Fruit fly (Drosophila melanogaster) whole organism, embryonic: ENCODE results near the gene CG14194.

Experiments used
- Asciz ChIP-seq: fragments of 200-800 bp; sonication (Bioruptor generic); optimal IDR thresholded peaks from 2 replicates; lab custom pipeline; 2017; ENCODE audit warnings: missing biosample characterization, mild to moderate bottlenecking, missing genetic modification characterization, missing genetic modification reagents
- Bdp1 ChIP-seq: fragments of 200-800 bp; sonication (Bioruptor generic); optimal IDR thresholded peaks from 3 replicates; lab custom pipeline; 2016; ENCODE audit warnings: missing biosample characterization, missing genetic modification characterization
- CG11093 ChIP-seq: fragments of 200-800 bp; sonication (Bioruptor generic); IDR thresholded peaks from 3 replicates; pipeline ENCODE4 v1.3.6; 2022; ENCODE audit warnings: missing biosample characterization, missing genetic modification characterization
- CG11456 ChIP-seq: fragments of 200-800 bp; sonication (Bioruptor generic); IDR thresholded peaks from 3 replicates; pipeline ENCODE4 v1.3.6; 2022; ENCODE audit warnings: missing biosample characterization, missing genetic modification characterization
- CG12744 ChIP-seq: fragments of 200-800 bp; sonication (Bioruptor generic); optimal IDR thresholded peaks from 2 replicates; lab custom pipeline; 2016; ENCODE audit warnings: missing biosample characterization, missing genetic modification characterization
- CG12942 ChIP-seq: fragments of 200-800 bp; sonication (Bioruptor generic); optimal IDR thresholded peaks from 3 replicates; lab custom pipeline; 2016; ENCODE audit warnings: missing biosample characterization, missing genetic modification characterization
- CG15269 ChIP-seq: fragments of 200-800 bp; sonication (Bioruptor generic); optimal IDR thresholded peaks from 2 replicates; lab custom pipeline; 2018; ENCODE audit warnings: missing biosample characterization, mild to moderate bottlenecking, missing genetic modification characterization, moderate library complexity
- CG1529 ChIP-seq: fragments of 200-800 bp; sonication (Bioruptor generic); optimal IDR thresholded peaks from 3 replicates; lab custom pipeline; 2018; ENCODE audit warnings: missing biosample characterization, missing genetic modification characterization
- CG1603 ChIP-seq: fragments of 200-800 bp; sonication (Bioruptor generic); optimal IDR thresholded peaks from 2 replicates; lab custom pipeline; 2019; ENCODE audit warnings: missing biosample characterization, mild to moderate bottlenecking, missing genetic modification characterization, moderate library complexity
- CG1792 ChIP-seq: fragments of 200-800 bp; sonication (Bioruptor generic); optimal IDR thresholded peaks from 2 replicates; lab custom pipeline; 2016; ENCODE audit warnings: missing biosample characterization, missing genetic modification characterization
- CG2116 ChIP-seq: fragments of 200-800 bp; sonication (Bioruptor generic); optimal IDR thresholded peaks from 3 replicates; lab custom pipeline; 2018; ENCODE audit warnings: missing biosample characterization, mild to moderate bottlenecking, missing genetic modification characterization
- CG2129 ChIP-seq: fragments of 200-800 bp; sonication (Bioruptor generic); IDR thresholded peaks from 2 replicates; pipeline ENCODE4 v1.3.6; 2022; ENCODE audit warnings: missing biosample characterization, missing genetic modification characterization; ENCODE audit not compliant: partially characterized antibody
- CG2202 ChIP-seq: fragments of 200-800 bp; sonication (Bioruptor generic); optimal IDR thresholded peaks from 2 replicates; lab custom pipeline; 2018; ENCODE audit warnings: missing biosample characterization, mild to moderate bottlenecking, missing genetic modification characterization
- CG5953 ChIP-seq: fragments of 200-800 bp; sonication (Bioruptor generic); IDR thresholded peaks from 2 replicates; pipeline ENCODE4 v1.3.6; 2022; ENCODE audit warnings: missing biosample characterization, missing genetic modification characterization
- CG6654 ChIP-seq: fragments of 200-800 bp; sonication (Bioruptor generic); optimal IDR thresholded peaks from 2 replicates; lab custom pipeline; 2017; ENCODE audit warnings: missing biosample characterization, mild to moderate bottlenecking, missing genetic modification characterization
- CG6791 ChIP-seq: fragments of 200-800 bp; sonication (Bioruptor generic); IDR thresholded peaks from 3 replicates; pipeline ENCODE4 v1.3.6; 2022; ENCODE audit warnings: missing biosample characterization, missing genetic modification characterization; ENCODE audit not compliant: partially characterized antibody
- CG6854 ChIP-seq: fragments of 200-800 bp; sonication (Bioruptor generic); optimal IDR thresholded peaks from 3 replicates; lab custom pipeline; 2017; ENCODE audit warnings: missing biosample characterization, mild to moderate bottlenecking, missing genetic modification characterization
- CG7963 ChIP-seq: fragments of 200-800 bp; sonication (Bioruptor generic); IDR thresholded peaks from 3 replicates; pipeline ENCODE4 v1.3.6; 2022; ENCODE audit warnings: missing biosample characterization, missing genetic modification characterization; ENCODE audit not compliant: partially characterized antibody
- CG8089 ChIP-seq: fragments of 200-800 bp; sonication (Bioruptor generic); optimal IDR thresholded peaks from 3 replicates; lab custom pipeline; 2016; ENCODE audit warnings: missing biosample characterization, missing genetic modification characterization
- CG8359 ChIP-seq: fragments of 200-800 bp; sonication (Bioruptor generic); optimal IDR thresholded peaks from 2 replicates; lab custom pipeline; 2017; ENCODE audit warnings: missing biosample characterization, mild to moderate bottlenecking, missing genetic modification characterization, borderline replicate concordance
- CG9215 ChIP-seq: fragments of 200-800 bp; sonication (Bioruptor generic); IDR thresholded peaks from 2 replicates; pipeline ENCODE4 v1.3.6; 2022; ENCODE audit warnings: missing biosample characterization, missing genetic modification characterization
- CG9876 ChIP-seq: fragments of 200-800 bp; sonication (Bioruptor generic); optimal IDR thresholded peaks from 2 replicates; lab custom pipeline; 2016; ENCODE audit warnings: missing biosample characterization, missing genetic modification characterization
- CrebB ChIP-seq: fragments of 200-800 bp; sonication (Bioruptor generic); optimal IDR thresholded peaks from 3 replicates; lab custom pipeline; 2018; ENCODE audit warnings: missing biosample characterization, mild to moderate bottlenecking, missing genetic modification characterization
- D ChIP-seq, 2 experiments: fragments of 200-800 bp in 1 of 2; fragments of >200 bp in 1 of 2; sonication (Bioruptor generic) in 1 of 2; optimal IDR thresholded peaks; 2 replicates in 1 of 2; 3 replicates in 1 of 2; lab custom pipeline; 2017; ENCODE audit warnings: mild to moderate bottlenecking in 1 of 2, missing biosample characterization in 1 of 2, missing genetic modification characterization in 1 of 2, missing genetic modification reagents in 1 of 2
- Dad ChIP-seq: fragments of 200-800 bp; sonication (Bioruptor generic); optimal IDR thresholded peaks from 3 replicates; lab custom pipeline; 2016; ENCODE audit warnings: missing biosample characterization, missing genetic modification characterization
- Deaf1 ChIP-seq: fragments of 200-800 bp; optimal IDR thresholded peaks from 3 replicates; lab custom pipeline; 2019; ENCODE audit warnings: missing biosample characterization, mild to moderate bottlenecking, missing genetic modification characterization, moderate library complexity
- Dip3 ChIP-seq: fragments of 200-800 bp; sonication (Bioruptor generic); optimal IDR thresholded peaks from 3 replicates; lab custom pipeline; 2016; ENCODE audit warnings: missing biosample characterization, missing genetic modification characterization
- Doc3 ChIP-seq: fragments of 200-800 bp; sonication (Bioruptor generic); IDR thresholded peaks from 3 replicates; pipeline ENCODE4 v1.3.6; 2022; ENCODE audit warnings: missing biosample characterization, missing genetic modification characterization; ENCODE audit not compliant: partially characterized antibody
- HLH4C ChIP-seq: fragments of 200-800 bp; sonication (Bioruptor generic); IDR thresholded peaks from 3 replicates; pipeline ENCODE4 v1.3.6; 2022; ENCODE audit warnings: missing biosample characterization, missing genetic modification characterization; ENCODE audit not compliant: partially characterized antibody
- Nf-YA ChIP-seq: fragments of 200-800 bp; sonication (Bioruptor generic); IDR thresholded peaks from 2 replicates; pipeline ENCODE4 v1.3.6; 2022; ENCODE audit warnings: missing biosample characterization, missing genetic modification characterization
- Six4 ChIP-seq: fragments of 200-800 bp; sonication (Bioruptor generic); optimal IDR thresholded peaks from 2 replicates; lab custom pipeline; 2016; ENCODE audit warnings: missing biosample characterization, missing genetic modification characterization
- Xrp1 ChIP-seq: fragments of 200-800 bp; sonication (Bioruptor generic); IDR thresholded peaks from 2 replicates; pipeline ENCODE4 v1.3.6; 2022; ENCODE audit warnings: missing biosample characterization, missing genetic modification characterization
- cas ChIP-seq: fragments of 200-800 bp; sonication (Bioruptor generic); IDR thresholded peaks from 2 replicates; pipeline ENCODE4 v1.3.6; 2022; ENCODE audit warnings: missing biosample characterization, missing genetic modification characterization
- chm ChIP-seq: fragments of 200-800 bp; sonication (Bioruptor generic); IDR thresholded peaks from 2 replicates; pipeline ENCODE4 v1.3.6; 2022; ENCODE audit warnings: missing biosample characterization, missing genetic modification characterization
- cwo ChIP-seq: fragments of 200-800 bp; sonication (Bioruptor generic); optimal IDR thresholded peaks from 3 replicates; lab custom pipeline; 2017; ENCODE audit warnings: missing biosample characterization, missing genetic modification characterization, mild to moderate bottlenecking, moderate library complexity, missing genetic modification reagents
- da ChIP-seq: fragments of 200-800 bp; sonication (Bioruptor generic); optimal IDR thresholded peaks from 2 replicates; lab custom pipeline; 2016; ENCODE audit warnings: missing biosample characterization, missing genetic modification characterization
- esg ChIP-seq: fragments of 200-800 bp; sonication (Bioruptor generic); conservative IDR thresholded peaks from 2 replicates; pipeline ENCODE4 v1.3.6; 2022; ENCODE audit warnings: missing biosample characterization, missing genetic modification characterization
- gce ChIP-seq: fragments of 200-800 bp; sonication (Bioruptor generic); IDR thresholded peaks from 3 replicates; pipeline ENCODE4 v1.3.6; 2022; ENCODE audit warnings: missing biosample characterization, missing genetic modification characterization
- jumu ChIP-seq: fragments of 200-800 bp; sonication (Bioruptor generic); optimal IDR thresholded peaks from 3 replicates; lab custom pipeline; 2016; ENCODE audit warnings: missing biosample characterization, missing genetic modification characterization
- luna ChIP-seq: fragments of 200-800 bp; sonication (Bioruptor generic); optimal IDR thresholded peaks from 2 replicates; lab custom pipeline; 2016; ENCODE audit warnings: missing biosample characterization, missing genetic modification characterization
- mam ChIP-seq: fragments of 200-800 bp; sonication (Bioruptor generic); optimal IDR thresholded peaks from 3 replicates; lab custom pipeline; 2016; ENCODE audit warnings: missing biosample characterization, missing genetic modification characterization
- nmo ChIP-seq: fragments of 200-800 bp; sonication (Bioruptor generic); optimal IDR thresholded peaks from 2 replicates; lab custom pipeline; 2018; ENCODE audit warnings: missing biosample characterization, mild to moderate bottlenecking, missing genetic modification characterization, moderate library complexity
- onecut ChIP-seq: fragments of 200-800 bp; sonication (Bioruptor generic); IDR thresholded peaks from 2 replicates; pipeline ENCODE4 v1.3.6; 2022; ENCODE audit warnings: missing biosample characterization, missing genetic modification characterization
- prd ChIP-seq, 3 experiments: fragments of >200 bp in 2 of 3; fragments of 200-800 bp in 1 of 3; sonication (Bioruptor generic) in 1 of 3; optimal IDR thresholded peaks in 2 of 3; IDR thresholded peaks in 1 of 3; 2 replicates in 2 of 3; 3 replicates in 1 of 3; pipeline versions ENCODE4 v1.3.6 to Lab custom; 2017 to 2022; ENCODE audit warnings: missing biosample characterization in 1 of 3, missing genetic modification characterization in 1 of 3
- ranshi ChIP-seq: fragments of 200-800 bp; sonication (Bioruptor generic); IDR thresholded peaks from 2 replicates; pipeline ENCODE4 v1.3.6; 2022; ENCODE audit warnings: missing biosample characterization, missing genetic modification characterization
- rib ChIP-seq: fragments of 200-800 bp; sonication (Bioruptor generic); IDR thresholded peaks from 2 replicates; pipeline ENCODE4 v1.3.6; 2022; ENCODE audit warnings: missing biosample characterization, missing genetic modification characterization
- sisA ChIP-seq: fragments of 200-800 bp; sonication (Bioruptor generic); IDR thresholded peaks from 2 replicates; pipeline ENCODE4 v1.3.6; 2022; ENCODE audit warnings: missing biosample characterization, missing genetic modification characterization
- toy ChIP-seq: fragments of 200-800 bp; sonication (Bioruptor generic); IDR thresholded peaks from 2 replicates; pipeline ENCODE4 v1.3.6; 2022; ENCODE audit warnings: missing biosample characterization, missing genetic modification characterization
- trem ChIP-seq: fragments of 200-800 bp; optimal IDR thresholded peaks from 3 replicates; lab custom pipeline; 2019; ENCODE audit warnings: missing biosample characterization, mild to moderate bottlenecking, missing genetic modification characterization, moderate library complexity

Gene CG14194

DNA sequence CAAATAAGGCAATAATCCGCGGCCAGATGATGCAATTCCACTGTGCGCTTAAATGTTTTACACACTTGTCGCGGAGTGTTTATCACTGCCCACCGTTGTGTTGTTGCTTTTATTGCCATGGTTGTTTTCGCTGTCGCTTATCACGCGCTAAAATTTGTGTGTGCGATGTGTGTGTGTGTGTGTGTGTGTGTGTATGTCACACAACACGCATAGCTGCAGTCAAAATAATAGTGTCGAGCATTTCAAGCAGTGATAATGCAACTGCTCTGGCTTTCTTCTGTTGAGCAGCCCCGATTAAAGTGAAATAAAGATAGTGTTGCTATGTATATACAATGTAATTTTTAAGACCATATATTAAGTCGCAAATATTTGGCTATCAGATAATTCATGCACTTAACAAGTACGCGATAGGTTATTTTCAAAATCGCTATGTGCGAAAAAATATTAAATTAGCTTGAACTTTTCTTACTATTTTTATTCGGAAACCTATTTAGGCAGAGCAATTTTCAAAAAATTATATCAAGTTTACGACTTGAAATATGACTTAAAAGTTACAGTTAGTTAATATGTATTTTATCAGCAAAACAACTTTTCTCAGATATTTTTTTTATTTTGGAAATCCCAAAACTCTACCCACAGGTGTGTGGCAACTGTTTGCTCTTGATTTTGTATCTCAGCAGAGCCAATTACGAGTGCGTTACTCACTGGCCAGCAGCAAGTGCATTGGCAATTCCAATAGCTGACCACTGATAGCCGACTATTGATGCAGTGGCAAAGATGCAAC is 27.0 kb upstream of the CG14194 start (continued):
- TF ChIP-seq Xrp1 (GFP tag; lab: Robert Waterston, UW) (peak; percentile 7; the same call in 1 of the 2 replicates), Dip3 (no peak), gce (no peak), CG8359 (GFP tag; lab: Kevin White, UChicago) (no peak), CG1529 (GFP tag; lab: Kevin White, UChicago) (no peak), esg (GFP tag; lab: Robert Waterston, UW) (no peak), HLH4C (no peak), Six4 (no peak), CG12942 (GFP tag; lab: Kevin White, UChicago) (peak; percentile 7), CG1792 (GFP tag; lab: Kevin White, UChicago) (no peak), onecut (GFP tag; lab: Robert Waterston, UW) (no peak), CG11093 (GFP tag; lab: Robert Waterston, UW) (no peak), CG9876 (no peak), CG7963 (no peak), D (optimal IDR thresholded peaks at IDR 0.05; lab: Kevin White, UChicago) (no peak), D (GFP tag; optimal IDR thresholded peaks at IDR 0.05; lab: Kevin White, UChicago) (no peak), CG11456 (GFP tag; lab: Robert Waterston, UW) (0 out of 3 replicates have a peak, but pooled peaks have one; percentile 29), CG12744 (GFP tag; lab: Kevin White, UChicago) (peak; percentile 26), chm (GFP tag; lab: Robert Waterston, UW) (no peak), trem (tag; lab: Kevin White, UChicago) (no peak), da (GFP tag; lab: Kevin White, UChicago) (no peak), ranshi (GFP tag; lab: Robert Waterston, UW) (no peak), CG2202 (no peak), Deaf1 (tag; lab: Kevin White, UChicago) (no peak), cwo (GFP tag; lab: Kevin White, UChicago) (peak; percentile 9), prd (optimal IDR thresholded peaks at IDR 0.05; lab: Kevin White, UChicago) (no peak), prd (GFP tag; IDR thresholded peaks at IDR 0.05; lab: Robert Waterston, UW) (no peak; the same call in 2 of the 3 replicates), Asciz (GFP tag; lab: Kevin White, UChicago) (no peak), jumu (GFP tag; lab: Kevin White, UChicago) (no peak), CG9215 (no peak; the same call in 1 of the 2 replicates), CG2116 (no peak), CG15269 (tag; lab: Kevin White, UChicago) (peak; percentile 68), rib (GFP tag; lab: Robert Waterston, UW) (no peak), Nf-YA (no peak), cas (GFP tag; lab: Robert Waterston, UW) (no peak), CG8089 (GFP tag; lab: Kevin White, UChicago) (no peak), CG5953 (GFP tag; lab: Robert Waterston, UW) (no peak), sisA (GFP tag; lab: Robert Waterston, UW) (0 out of 2 replicates have a peak, but pooled peaks have one; percentile 18), Dad (GFP tag; lab: Kevin White, UChicago) (no peak), CG2129 (GFP tag; lab: Robert Waterston, UW) (no peak), luna (GFP tag; lab: Kevin White, UChicago) (no peak), CG6654 (GFP tag; lab: Kevin White, UChicago) (no peak), CG1603 (peak; percentile 20), CG6791 (GFP tag; lab: Robert Waterston, UW) (no peak), Bdp1 (GFP tag; lab: Kevin White, UChicago) (no peak), toy (GFP tag; lab: Robert Waterston, UW) (no peak), Doc3 (no peak), CG6854 (GFP tag; lab: Kevin White, UChicago) (no peak), CrebB (no peak), mam (GFP tag; lab: Kevin White, UChicago) (peak; percentile 42), nmo (GFP tag; lab: Kevin White, UChicago) (peak; percentile 50)
